Worm (Caenorhabditis elegans): Measurements from ENCODE around the gene T20D4.7.
"Not testable (repeated sequence)": the region's sequence is repeated elsewhere in the genome, so short reads cannot be mapped to it uniquely, and the experiment has no call there.

The T20D4.7 gene

ce11 chrV:3394065-3394464 lies 14.6 kb upstream of the T20D4.7 start:
- TF ChIP-seq lin-11 (tag; optimal IDR thresholded peaks at IDR 0.05) = no peak
- TF ChIP-seq ceh-82 (tag; optimal IDR thresholded peaks at IDR 0.05) = no peak
- no peak for TF ChIP-seq dmd-4 (tag; optimal IDR thresholded peaks at IDR 0.05)
- no peak for TF ChIP-seq crh-2 (tag; optimal IDR thresholded peaks at IDR 0.05)
- no peak for TF ChIP-seq ZK546.5 (tag; optimal IDR thresholded peaks at IDR 0.05)

- TF ChIP-seq skn-1 (tag; optimal IDR thresholded peaks at IDR 0.05) (no peak), sma-9 (GFP tag; optimal IDR thresholded peaks at IDR 0.05) (peak; percentile 66), sma-9 (tag; optimal IDR thresholded peaks at IDR 0.05) (no peak)
Observed at ce11 chrV:3394694-3395240, 13.9 kb upstream of the T20D4.7 start, which contains the start of gene T20D4.15. Gene T20D4.15 (minus strand): TSS chrV:3394744.

ce11 chrV:3396765-3397164 lies 11.9 kb upstream of the T20D4.7 start, which contains the start of gene T20D4.12:
Gene T20D4.12 (plus strand): TSS chrV:3397065.
- not testable (repeated sequence) for TF ChIP-seq nhr-23, egl-27, nhr-129 (tag; optimal IDR thresholded peaks at IDR 0.05)

- TF ChIP-seq C34F6.9 (tag; optimal IDR thresholded peaks at IDR 0.05) (peak; percentile 0), peb-1 (tag; optimal IDR thresholded peaks at IDR 0.05) (no peak), lsy-2 (tag; optimal IDR thresholded peaks at IDR 0.05) (peak in 1 of 2 experiments; percentile 32), sma-9 (GFP tag; optimal IDR thresholded peaks at IDR 0.05) (peak; percentile 77), sma-9 (tag; optimal IDR thresholded peaks at IDR 0.05) (no peak)
Observed at ce11 chrV:3398314-3398713, 10.4 kb upstream of the T20D4.7 start, which contains the start of gene T20D4.11. Gene T20D4.11 (plus strand): TSS chrV:3398690.

- TF ChIP-seq fos-1, skn-1, nhr-12 (tag; optimal IDR thresholded peaks at IDR 0.05): not testable (repeated sequence)
Observed at ce11 chrV:3399952-3400351, 8.8 kb upstream of the T20D4.7 start, which contains the start of gene T20D4.10. Gene T20D4.10 (plus strand): TSS chrV:3400252.

ce11 chrV:3409498-3409897 lies 796 bp downstream of the T20D4.7 start:
- no peak for TF ChIP-seq Y55F3AM.14 (GFP tag; optimal IDR thresholded peaks at IDR 0.05)
- TF ChIP-seq lin-11 (tag; optimal IDR thresholded peaks at IDR 0.05) = no peak
- TF ChIP-seq zag-1 (tag; optimal IDR thresholded peaks at IDR 0.05) = peak; percentile 33
- no peak for TF ChIP-seq lin-39 (tag; optimal IDR thresholded peaks at IDR 0.05)
- no peak for TF ChIP-seq ceh-82 (tag; optimal IDR thresholded peaks at IDR 0.05)
- TF ChIP-seq elt-1 (tag; optimal IDR thresholded peaks at IDR 0.05) = no peak
- no peak for TF ChIP-seq ztf-11 (tag; optimal IDR thresholded peaks at IDR 0.05)
- TF ChIP-seq ztf-1 (GFP tag; conservative IDR thresholded peaks at IDR 0.05) = no peak

DNA sequence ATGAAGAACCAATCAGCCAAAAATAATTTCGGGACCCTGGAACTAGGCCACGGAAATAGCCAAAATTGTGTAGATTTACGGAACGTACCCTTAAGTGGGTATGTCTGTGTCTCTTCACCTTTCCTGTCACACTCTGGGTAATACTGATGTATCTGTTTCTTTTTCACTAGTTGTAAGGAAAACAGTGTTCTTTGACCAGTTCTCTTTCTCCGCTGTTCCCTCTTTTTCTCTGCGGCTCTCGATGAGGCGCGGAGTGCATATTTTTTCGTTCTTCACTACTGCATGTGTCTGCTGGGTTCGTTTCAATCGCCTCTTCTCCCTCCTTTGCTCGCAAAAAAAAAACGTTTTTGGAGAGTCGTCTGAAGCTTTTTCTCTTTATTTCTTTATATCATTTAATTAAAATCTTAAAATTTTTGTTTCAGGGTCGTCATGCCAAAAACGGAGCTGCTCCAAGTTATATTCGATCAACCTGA lies 1.4 kb downstream of the T20D4.7 start, which contains the start of gene arrd-22:
Gene arrd-22 (plus strand): TSS at position 423 of the 473 bp plus-strand sequence.
- TF ChIP-seq unc-55 (GFP tag; optimal IDR thresholded peaks at IDR 0.05) = peak; percentile 24
- no peak for TF ChIP-seq elt-1 (tag; optimal IDR thresholded peaks at IDR 0.05)
- TF ChIP-seq egl-27 (tag; optimal IDR thresholded peaks at IDR 0.05) = peak; percentile 8
- TF ChIP-seq mdl-1 (tag; optimal IDR thresholded peaks at IDR 0.05) = peak in 1 of 2 experiments; percentile 25
- peak; percentile 95 for TF ChIP-seq sma-9 (GFP tag; optimal IDR thresholded peaks at IDR 0.05)
- TF ChIP-seq sma-9 (tag; optimal IDR thresholded peaks at IDR 0.05) = no peak
- TF ChIP-seq alr-1 (tag; optimal IDR thresholded peaks at IDR 0.05) = no peak

DNA sequence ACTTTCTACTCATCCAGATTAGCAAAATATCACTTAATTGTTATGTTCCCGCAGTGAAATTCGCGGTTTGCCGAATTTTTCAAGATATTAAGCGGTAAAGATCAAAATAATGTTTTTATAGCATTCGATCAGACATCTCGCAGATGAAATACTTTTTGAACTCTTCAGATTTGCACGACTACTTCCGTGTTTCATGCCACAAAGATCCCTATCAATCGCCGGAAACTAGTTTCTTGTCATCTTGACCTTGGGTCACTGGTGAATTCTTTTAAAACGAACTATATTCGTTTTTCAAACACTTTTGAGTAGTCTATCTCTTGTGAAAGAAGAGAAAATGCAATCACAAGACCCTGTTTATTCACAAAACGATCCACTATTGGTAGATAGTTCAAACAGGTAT lies 4.3 kb downstream of the T20D4.7 start, which contains the start of gene txt-11:
Gene txt-11 (plus strand): TSS at position 301 of the 400 bp plus-strand sequence.
- TF ChIP-seq sma-9 (GFP tag; optimal IDR thresholded peaks at IDR 0.05) (peak; percentile 64), sma-9 (tag; optimal IDR thresholded peaks at IDR 0.05) (no peak), elt-3 (tag; optimal IDR thresholded peaks at IDR 0.05) (no peak)

All from whole organism, L2 larva.